Worm (Caenorhabditis elegans) whole organism, L2 larva: Measurements from ENCODE around the gene Y59A8B.12.

Experiments
- lin-39 ChIP-seq: fragments of 150-350 bp; optimal IDR thresholded peaks from 2 replicates; lab custom pipeline; 2014; ENCODE audit warnings: missing biosample characterization, missing genetic modification reagents, missing genetic modification characterization
- nhr-237 ChIP-seq: fragments of 150-350 bp; optimal IDR thresholded peaks from 2 replicates; lab custom pipeline; 2014; ENCODE audit warnings: missing biosample characterization, missing genetic modification characterization
- nhr-77 ChIP-seq: fragments of 150-350 bp; optimal IDR thresholded peaks from 2 replicates; lab custom pipeline; 2014; ENCODE audit warnings: missing biosample characterization, missing genetic modification characterization
- snpc-4 ChIP-seq: fragments of 150-350 bp; optimal IDR thresholded peaks from 2 replicates; lab custom pipeline; 2014; ENCODE audit warnings: missing biosample characterization, missing genetic modification characterization
- unc-39 ChIP-seq: fragments of 150-350 bp; optimal IDR thresholded peaks from 2 replicates; lab custom pipeline; 2014; ENCODE audit warnings: missing biosample characterization, missing genetic modification characterization
- zag-1 ChIP-seq: fragments of 150-350 bp; optimal IDR thresholded peaks from 2 replicates; lab custom pipeline; 2014; ENCODE audit warnings: missing biosample characterization, missing genetic modification characterization

DNA sequence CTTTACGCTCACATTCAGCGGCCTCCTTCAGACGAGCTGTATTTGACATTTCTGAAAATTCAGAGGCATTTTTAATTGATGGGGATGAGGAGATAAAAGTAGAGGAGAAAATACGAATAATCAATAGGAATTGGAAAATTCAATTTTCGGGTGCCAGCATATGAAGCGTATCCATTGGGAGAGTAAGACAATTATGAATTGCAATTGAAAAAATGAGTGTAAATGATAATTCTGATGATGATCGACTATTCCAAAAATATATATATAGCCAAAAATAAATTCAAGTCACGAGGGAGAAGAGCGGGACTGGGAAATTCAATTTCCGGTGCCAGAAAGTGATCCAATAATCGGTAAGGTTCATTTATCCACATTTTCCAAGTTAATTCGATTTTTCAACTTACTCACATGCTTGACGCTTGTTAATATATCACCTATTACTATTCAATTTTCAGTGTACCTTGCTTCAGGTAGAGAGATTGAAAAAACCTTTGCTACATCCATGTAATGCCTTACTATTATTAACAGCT is 19.7 kb downstream of the Y59A8B.12 start, which contains the start of gene Y59A8B.8:
- TF ChIP-seq snpc-4 (tag; lab: Kevin White, UChicago) (no peak), nhr-237 (no peak), lin-39 (tag; lab: Kevin White, UChicago) (no peak), unc-39 (tag; lab: Kevin White, UChicago) (no peak), nhr-77 (tag; lab: Kevin White, UChicago) (no peak), zag-1 (tag; lab: Kevin White, UChicago) (no peak)
